Fruit fly (Drosophila melanogaster) S2 (cell line): ENCODE data around the gene CG34328.

ENCODE experiments used
- CG8478 ChIP-seq: fragments of >200 bp; optimal IDR thresholded peaks from 2 replicates; lab custom pipeline; 2018
- CTCF ChIP-seq, 2 experiments: fragments of >200 bp; optimal IDR thresholded peaks; 2 replicates each; lab custom pipeline; 2018

CG34328 gene

dm6 chrX:18399965-18400364 lies at the start of gene CG34328:
CG34328 (minus strand) TSS chrX:18400065.
- no peak for TF ChIP-seq CTCF (optimal IDR thresholded peaks at IDR 0.05; lab: Kevin White, UChicago)
- TF ChIP-seq CG8478 (lab: Kevin White, UChicago) = no peak

dm6 chrX:18440481-18440880 lies 40.6 kb upstream of the CG34328 start, which contains the start of gene CG32548:
CG32548 (minus strand) TSS chrX:18440581.
- TF ChIP-seq CG8478 (lab: Kevin White, UChicago) = no peak
- no peak for TF ChIP-seq CTCF (optimal IDR thresholded peaks at IDR 0.05; lab: Kevin White, UChicago)

dm6 chrX:18439367-18439766 lies 39.5 kb upstream of the CG34328 start, which contains the start of gene CG43841:
CG43841 (plus strand) TSS chrX:18439667.
- no peak for TF ChIP-seq CTCF (optimal IDR thresholded peaks at IDR 0.05; lab: Kevin White, UChicago)
- TF ChIP-seq CG8478 (lab: Kevin White, UChicago) = no peak

- no peak for TF ChIP-seq CTCF (optimal IDR thresholded peaks at IDR 0.05; lab: Kevin White, UChicago)
- TF ChIP-seq CG8478 (lab: Kevin White, UChicago) = no peak
Measured at dm6 chrX:18438568-18438967, 38.7 kb upstream of the CG34328 start, which contains the start of gene CG32551. CG32551 (plus strand) TSS chrX:18438868.

- no peak for TF ChIP-seq CTCF (optimal IDR thresholded peaks at IDR 0.05; lab: Kevin White, UChicago)
- no peak for TF ChIP-seq CG8478 (lab: Kevin White, UChicago)
Measured at dm6 chrX:18437190-18437589, 37.3 kb upstream of the CG34328 start, which contains the start of gene CG6290. CG6290 (plus strand) TSS chrX:18437490.

dm6 chrX:18422112-18422511 lies 22.2 kb upstream of the CG34328 start, which contains the start of gene CG42323:
CG42323 (plus strand) TSS chrX:18422413.
- TF ChIP-seq CG8478 (lab: Kevin White, UChicago) (no peak), CTCF (optimal IDR thresholded peaks at IDR 0.05; lab: Kevin White, UChicago) (no peak)

dm6 chrX:18415115-18415514 lies 15.2 kb upstream of the CG34328 start, which contains the start of gene CG15056:
CG15056 (plus strand) TSS chrX:18415415.
- TF ChIP-seq CTCF (optimal IDR thresholded peaks at IDR 0.05; lab: Kevin White, UChicago) = no peak

- TF ChIP-seq CTCF (optimal IDR thresholded peaks at IDR 0.05; lab: Kevin White, UChicago) = no peak
- no peak for TF ChIP-seq CG8478 (lab: Kevin White, UChicago)
Measured at dm6 chrX:18409938-18410337, 10.1 kb upstream of the CG34328 start, which contains the start of gene Nt5b. Nt5b (minus strand) TSS chrX:18410144.

dm6 chrX:18409449-18409848 lies 9.6 kb upstream of the CG34328 start:
- no peak for TF ChIP-seq CG8478 (lab: Kevin White, UChicago)
- TF ChIP-seq CTCF (optimal IDR thresholded peaks at IDR 0.05; lab: Kevin White, UChicago) = no peak

- TF ChIP-seq CTCF (optimal IDR thresholded peaks at IDR 0.05; lab: Kevin White, UChicago) (no peak), CG8478 (lab: Kevin White, UChicago) (no peak)
Measured at dm6 chrX:18407394-18407721, 7.5 kb upstream of the CG34328 start.

dm6 chrX:18406593-18407393 lies 6.9 kb upstream of the CG34328 start:
- TF ChIP-seq CTCF (optimal IDR thresholded peaks at IDR 0.05; lab: Kevin White, UChicago) (no peak), CG8478 (lab: Kevin White, UChicago) (no peak)

dm6 chrX:18405567-18406059 lies 5.7 kb upstream of the CG34328 start:
- TF ChIP-seq CG8478 (lab: Kevin White, UChicago) (no peak), CTCF (optimal IDR thresholded peaks at IDR 0.05; lab: Kevin White, UChicago) (no peak)

dm6 chrX:18404632-18405238 lies 4.9 kb upstream of the CG34328 start:
- no peak for TF ChIP-seq CG8478 (lab: Kevin White, UChicago)

- TF ChIP-seq CG8478 (lab: Kevin White, UChicago) (no peak), CTCF (optimal IDR thresholded peaks at IDR 0.05; lab: Kevin White, UChicago) (no peak)
Measured at dm6 chrX:18404150-18404631, 4.3 kb upstream of the CG34328 start.

dm6 chrX:18402564-18402963 lies 2.7 kb upstream of the CG34328 start:
- TF ChIP-seq CG8478 (lab: Kevin White, UChicago) (no peak), CTCF (optimal IDR thresholded peaks at IDR 0.05; lab: Kevin White, UChicago) (no peak)
